Worm (Caenorhabditis elegans) whole organism, midembryonic: Measurements from ENCODE around the gene lgc-13.

Source experiments
- T22C8.4 ChIP-seq: fragments of 200-800 bp; sonication (Bioruptor generic); IDR thresholded peaks from 2 replicates; pipeline ENCODE4 v1.3.6; 2022; ENCODE audit warnings: missing genetic modification characterization, missing compliant biosample characterization
- flt-1 ChIP-seq: fragments of 200-800 bp; sonication (Bioruptor generic); IDR thresholded peaks from 2 replicates; pipeline ENCODE4 v1.3.6; 2022; ENCODE audit warnings: missing genetic modification characterization, missing compliant biosample characterization
- klf-2 ChIP-seq: fragments of 200-800 bp; sonication (Bioruptor generic); conservative IDR thresholded peaks from 2 replicates; pipeline ENCODE4 v1.3.6; 2022; ENCODE audit warnings: missing genetic modification reagents, missing genetic modification characterization, missing compliant biosample characterization
- med-1 ChIP-seq: sonication (generic microtip); optimal IDR thresholded peaks from 2 replicates; lab custom pipeline; 2017; ENCODE audit warnings: missing genetic modification characterization, mild to moderate bottlenecking, missing compliant biosample characterization, antibody characterized with exemption, missing genetic modification reagents; ENCODE audit not compliant: insufficient read depth
- ztf-23 ChIP-seq: fragments of 200-800 bp; sonication (Bioruptor generic); IDR thresholded peaks from 2 replicates; pipeline ENCODE4 v1.3.6; 2022; ENCODE audit warnings: missing genetic modification reagents, missing genetic modification characterization, missing compliant biosample characterization
- ztf-29 ChIP-seq: fragments of 200-800 bp; sonication (Bioruptor generic); IDR thresholded peaks from 2 replicates; pipeline ENCODE4 v1.3.6; 2022; ENCODE audit warnings: missing genetic modification reagents, missing genetic modification characterization, missing compliant biosample characterization

ce11 chrX:12143693-12144092 lies 34.7 kb downstream of the lgc-13 start, which contains the start of gene M153.5:
- no peak for TF ChIP-seq ztf-23 (GFP tag; lab: Robert Waterston, UW)
- no peak for TF ChIP-seq T22C8.4 (GFP tag; lab: Robert Waterston, UW)
- TF ChIP-seq med-1 (GFP tag; lab: Kevin White, UChicago) = no peak
- no peak for TF ChIP-seq flt-1
- TF ChIP-seq klf-2 (GFP tag; lab: Robert Waterston, UW) = no peak
- TF ChIP-seq ztf-29 (GFP tag; lab: Robert Waterston, UW) = no peak
